Worm (Caenorhabditis elegans) whole organism, L2 larva: ENCODE measurements around the gene F46B6.4.

Experiments
- dmd-4 ChIP-seq: sonication (generic microtip); optimal IDR thresholded peaks from 2 replicates; lab custom pipeline; 2017; ENCODE audit warnings: missing biosample characterization, missing genetic modification characterization
- nhr-10 ChIP-seq: sonication (generic microtip); optimal IDR thresholded peaks from 2 replicates; lab custom pipeline; 2017; ENCODE audit warnings: missing biosample characterization, missing genetic modification characterization
- unc-39 ChIP-seq: fragments of 150-350 bp; optimal IDR thresholded peaks from 2 replicates; lab custom pipeline; 2014; ENCODE audit warnings: missing biosample characterization, missing genetic modification characterization

- TF ChIP-seq unc-39 (tag; lab: Kevin White, UChicago) (no peak), nhr-10 (tag; lab: Kevin White, UChicago) (no peak), dmd-4 (no peak)
Observed at ce11 chrV:9779418-9779817, at the start of gene F46B6.4.
